Worm (Caenorhabditis elegans): ENCODE measurements around the gene R08C7.5.

DNA sequence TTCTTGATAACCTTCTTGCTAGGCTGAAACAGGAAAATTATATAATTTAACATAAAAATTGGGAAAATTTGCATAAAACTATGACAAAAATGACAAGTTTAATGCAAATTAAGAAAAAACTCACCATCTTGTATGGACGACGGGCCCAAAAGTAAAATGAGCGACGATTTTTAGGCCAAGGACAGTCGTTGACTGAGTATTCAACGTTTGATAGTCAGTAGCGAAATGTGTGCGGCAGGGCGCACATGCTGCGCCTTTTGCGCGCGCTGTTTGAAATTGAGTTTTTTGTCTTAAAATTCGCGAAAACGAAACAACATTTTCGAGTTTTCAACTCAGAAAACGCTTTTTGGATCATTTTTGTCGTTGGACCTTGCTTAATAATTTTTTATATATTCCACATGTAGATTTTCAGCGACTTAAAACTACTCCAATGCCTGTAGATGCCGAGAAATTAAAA lies 39.6 kb upstream of the R08C7.5 start, which contains the start of the genes rpl-7A and set-21:
- TF ChIP-seq lsy-2 (tag; optimal IDR thresholded peaks at IDR 0.05) (peak; percentile 93), lin-32 (GFP tag; optimal IDR thresholded peaks at IDR 0.05) (no peak), ceh-83 (GFP tag; optimal IDR thresholded peaks at IDR 0.05) (no peak)

Data from whole organism, mixed stage, embryonic.